Fruit fly (Drosophila melanogaster): ENCODE results near the gene CG15803.

DNA sequence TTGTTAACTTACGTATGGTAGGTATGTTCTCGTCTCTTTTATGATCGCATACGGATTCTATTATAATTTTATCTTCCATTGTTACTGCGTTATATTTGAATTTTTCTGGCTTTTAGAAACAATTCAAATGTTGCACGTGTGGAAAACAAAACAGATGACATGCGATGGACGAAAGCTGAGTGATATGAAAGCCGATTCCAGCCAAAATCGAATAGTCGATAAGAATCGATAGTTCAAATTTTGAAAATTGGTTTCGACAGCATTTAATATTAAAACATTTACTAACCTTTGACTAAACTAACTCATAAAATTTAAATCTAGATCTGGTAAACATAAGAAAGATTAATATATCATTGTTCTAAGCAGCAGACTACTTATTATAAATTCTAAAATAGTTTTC is 59.0 kb downstream of the CG15803 start, which contains the start of gene Polr1E:
- TF ChIP-seq CG8478 (optimal IDR thresholded peaks at IDR 0.05) (no peak), CTCF (optimal IDR thresholded peaks at IDR 0.05) (no peak)

All from S2 (cell line).